Worm (Caenorhabditis elegans): ENCODE data around the gene gtsf-1.

DNA sequence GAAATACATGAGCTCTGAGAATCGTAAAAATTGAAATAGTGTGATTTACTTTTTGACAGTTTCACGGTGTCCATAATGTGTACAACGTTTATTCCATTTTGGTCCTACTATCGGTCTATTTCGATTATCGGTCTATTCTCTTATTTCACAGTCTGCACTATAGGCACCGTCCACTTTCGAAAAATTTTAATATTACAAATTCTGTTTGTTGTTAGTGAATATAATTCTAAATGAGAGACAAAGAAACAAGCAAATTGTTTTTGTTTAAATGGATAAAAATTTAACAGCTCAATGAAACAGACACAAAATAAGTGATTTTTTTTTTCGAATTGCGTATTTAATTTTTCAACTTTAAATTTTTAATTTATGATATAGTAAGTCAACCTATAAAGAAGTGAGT, 32.6 kb downstream of the gtsf-1 start:
- TF ChIP-seq sea-1 (GFP tag; conservative IDR thresholded peaks at IDR 0.05) (no peak), F13C5.2 (tag; optimal IDR thresholded peaks at IDR 0.05) (no peak), ceh-36 (tag; optimal IDR thresholded peaks at IDR 0.05) (no peak), tbx-11 (GFP tag; IDR thresholded peaks at IDR 0.05) (no peak), aly-1 (tag; optimal IDR thresholded peaks at IDR 0.05) (no peak), ama-1 (optimal IDR thresholded peaks at IDR 0.05) (no peak), tbx-37 (GFP tag; conservative IDR thresholded peaks at IDR 0.05) (no peak), hmbx-1 (tag; optimal IDR thresholded peaks at IDR 0.05) (no peak), ceh-13 (GFP tag; optimal IDR thresholded peaks at IDR 0.05) (no peak), scrt-1 (GFP tag; IDR thresholded peaks at IDR 0.05) (no peak), hmg-4 (GFP tag; optimal IDR thresholded peaks at IDR 0.05) (no peak), flt-1 (GFP tag; IDR thresholded peaks at IDR 0.05) (no peak), tra-4 (tag; optimal IDR thresholded peaks at IDR 0.05) (no peak), pes-1 (GFP tag; IDR thresholded peaks at IDR 0.05) (no peak)

All from whole organism, early embryonic.